Fruit fly (Drosophila melanogaster): ENCODE data around the gene CG42259.

Gene CG42259

DNA sequence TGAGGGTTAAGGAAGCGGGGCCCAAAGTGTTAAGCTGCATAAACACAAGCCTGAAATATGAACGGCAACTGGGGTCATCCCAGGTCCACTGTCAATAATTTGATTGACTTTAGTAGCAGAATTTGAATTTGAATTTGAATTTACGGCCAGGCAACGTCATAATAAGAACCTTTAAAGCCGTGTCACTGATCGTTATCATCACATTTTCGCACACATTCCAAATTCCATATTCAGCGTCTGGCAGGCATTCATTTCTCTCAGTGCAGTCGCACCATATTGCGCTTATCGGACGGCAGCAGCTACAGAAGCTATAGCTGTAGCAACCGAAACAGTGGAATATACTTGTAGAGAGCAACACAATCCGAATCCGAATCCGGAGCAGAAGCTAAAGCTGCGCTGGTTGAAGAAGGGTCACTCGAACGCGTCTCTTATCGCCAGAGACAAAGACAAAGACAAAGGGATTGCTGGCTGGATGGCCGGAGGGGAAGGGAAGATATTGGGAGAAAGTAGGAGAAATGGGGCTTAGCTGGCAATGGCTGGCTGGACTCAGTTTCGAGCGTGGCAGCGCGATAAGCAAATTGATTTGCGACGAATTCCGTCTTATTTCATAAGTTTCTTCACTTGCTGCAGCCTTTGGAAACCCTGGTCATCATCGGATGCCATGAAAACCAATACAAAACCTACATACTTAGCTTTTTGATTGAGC is 6.8 kb downstream of the CG42259 start:
- TF ChIP-seq Ets98B (GFP tag; IDR thresholded peaks at IDR 0.05): peak; percentile 49
- peak; percentile 62 for TF ChIP-seq CG17806 (tag; optimal IDR thresholded peaks at IDR 0.05)
- TF ChIP-seq CG34367 (tag; optimal IDR thresholded peaks at IDR 0.05): peak; percentile 65
- peak; percentile 62 for TF ChIP-seq CG14655 (GFP tag; optimal IDR thresholded peaks at IDR 0.05)
- TF ChIP-seq CG8301 (tag; optimal IDR thresholded peaks at IDR 0.05): peak; percentile 57
- TF ChIP-seq Pif1A (GFP tag; optimal IDR thresholded peaks at IDR 0.05): peak; percentile 52
- TF ChIP-seq Snoo (tag; optimal IDR thresholded peaks at IDR 0.05): peak; percentile 63
- TF ChIP-seq CG9948 (tag; optimal IDR thresholded peaks at IDR 0.05): peak; percentile 51
- no peak for TF ChIP-seq CG12605 (GFP tag; IDR thresholded peaks at IDR 0.05)
- peak; percentile 67 for TF ChIP-seq CG32121 (GFP tag; IDR thresholded peaks at IDR 0.05)
- peak; percentile 77 for TF ChIP-seq CG4496 (GFP tag; IDR thresholded peaks at IDR 0.05)
- TF ChIP-seq Pif1B (GFP tag; optimal IDR thresholded peaks at IDR 0.05): peak; percentile 47
- TF ChIP-seq gl (tag; optimal IDR thresholded peaks at IDR 0.05): peak; percentile 7
- peak; percentile 38; the same call in 1 of the 2 replicates for TF ChIP-seq rn (GFP tag; IDR thresholded peaks at IDR 0.05)
- TF ChIP-seq D1 (tag; optimal IDR thresholded peaks at IDR 0.05): no peak
- TF ChIP-seq CG15710 (tag; optimal IDR thresholded peaks at IDR 0.05): peak; percentile 68
- peak; percentile 56 for TF ChIP-seq EcR (GFP tag; optimal IDR thresholded peaks at IDR 0.05)
- no peak for TF ChIP-seq CG10348 (GFP tag; IDR thresholded peaks at IDR 0.05)
- peak; percentile 71; the same call in 2 of the 3 replicates for TF ChIP-seq fd96Ca (GFP tag; IDR thresholded peaks at IDR 0.05)
- peak; percentile 23 for TF ChIP-seq CG13204 (GFP tag; optimal IDR thresholded peaks at IDR 0.05)
- peak; percentile 71 for TF ChIP-seq CG8159 (tag; optimal IDR thresholded peaks at IDR 0.05)

DNA sequence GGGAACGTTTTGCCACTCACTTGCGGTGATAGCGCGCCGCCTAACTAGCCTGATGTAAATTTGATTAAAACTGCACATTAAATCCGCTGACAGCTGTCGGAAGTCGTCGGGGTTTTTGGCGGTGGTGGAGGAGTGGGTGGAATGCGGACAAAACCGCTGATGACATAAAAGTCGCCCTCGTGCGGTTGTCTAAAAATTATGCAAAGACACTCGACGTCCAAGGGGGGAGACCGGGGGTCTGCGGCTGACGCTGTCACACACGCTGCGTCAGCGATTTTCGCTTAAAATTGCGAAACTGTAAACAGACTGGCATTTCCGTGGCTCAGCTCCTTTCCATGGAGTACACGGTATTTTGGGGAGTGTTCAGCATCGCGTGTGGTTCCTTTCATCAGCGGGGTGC is 10.3 kb downstream of the CG42259 start:
- TF ChIP-seq Pif1A (GFP tag; optimal IDR thresholded peaks at IDR 0.05): no peak
- no peak for TF ChIP-seq CG34367 (tag; optimal IDR thresholded peaks at IDR 0.05)
- TF ChIP-seq CG4496 (GFP tag; IDR thresholded peaks at IDR 0.05): peak; percentile 55; the same call in 1 of the 3 replicates

DNA sequence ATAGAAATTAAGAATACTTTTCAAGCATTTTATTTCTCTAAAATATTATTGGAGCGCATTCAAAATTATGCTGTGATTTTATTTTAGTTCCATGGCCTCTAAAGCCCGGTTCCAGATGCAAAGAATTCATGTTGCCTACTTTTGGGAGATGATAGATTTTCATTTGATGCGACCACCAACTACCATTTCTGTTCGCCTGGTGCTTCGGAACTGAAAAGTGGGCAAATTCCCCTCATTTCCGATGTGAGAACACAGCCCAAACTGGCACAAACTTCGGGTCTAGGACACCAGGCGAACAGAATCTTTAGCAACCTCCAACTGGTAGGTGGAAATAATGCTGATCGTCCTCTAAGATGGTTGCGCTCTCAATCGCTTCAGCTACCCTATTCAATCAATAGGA is 17.1 kb downstream of the CG42259 start:
- TF ChIP-seq gl (tag; optimal IDR thresholded peaks at IDR 0.05) (no peak), CG4496 (GFP tag; IDR thresholded peaks at IDR 0.05) (no peak), CG9948 (tag; optimal IDR thresholded peaks at IDR 0.05) (no peak), CG8301 (tag; optimal IDR thresholded peaks at IDR 0.05) (no peak), Ets98B (GFP tag; IDR thresholded peaks at IDR 0.05) (no peak), Snoo (tag; optimal IDR thresholded peaks at IDR 0.05) (no peak), CG13204 (GFP tag; optimal IDR thresholded peaks at IDR 0.05) (no peak)

DNA sequence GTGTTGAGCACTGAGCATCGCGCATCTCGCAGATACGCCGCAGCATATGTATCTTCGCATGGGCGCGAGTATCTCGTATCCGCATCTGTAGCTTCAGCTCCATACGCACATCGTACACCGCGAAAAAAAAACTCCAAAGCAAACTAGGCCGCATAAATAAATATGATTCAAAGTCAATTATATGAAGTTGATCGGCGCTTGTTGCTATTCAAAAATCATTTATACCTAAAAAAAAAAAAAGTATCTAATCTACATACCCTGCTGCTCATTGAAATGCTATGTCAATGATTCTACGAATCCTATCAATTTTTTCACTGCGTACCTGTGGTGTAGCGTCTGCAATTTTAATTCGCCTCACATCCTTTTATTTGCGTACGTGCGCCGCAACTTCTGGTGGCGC is 34.7 kb downstream of the CG42259 start:
- TF ChIP-seq CG9948 (tag; optimal IDR thresholded peaks at IDR 0.05): peak; percentile 41
- peak; percentile 70 for TF ChIP-seq CG14655 (GFP tag; optimal IDR thresholded peaks at IDR 0.05)
- TF ChIP-seq fd96Ca (GFP tag; IDR thresholded peaks at IDR 0.05): no peak
- TF ChIP-seq CG8301 (tag; optimal IDR thresholded peaks at IDR 0.05): peak; percentile 45
- peak; percentile 37 for TF ChIP-seq CG17806 (tag; optimal IDR thresholded peaks at IDR 0.05)
- TF ChIP-seq CG8159 (tag; optimal IDR thresholded peaks at IDR 0.05): peak; percentile 27
- 0 out of 2 replicates have a peak, but pooled peaks have one; percentile 41 for TF ChIP-seq CG32121 (GFP tag; IDR thresholded peaks at IDR 0.05)
- TF ChIP-seq Pif1A (GFP tag; optimal IDR thresholded peaks at IDR 0.05): peak; percentile 43
- TF ChIP-seq CG4496 (GFP tag; IDR thresholded peaks at IDR 0.05): 0 out of 3 replicates have a peak, but pooled peaks have one; percentile 47
- no peak for TF ChIP-seq Ets98B (GFP tag; IDR thresholded peaks at IDR 0.05)
- TF ChIP-seq rn (GFP tag; IDR thresholded peaks at IDR 0.05): no peak
- TF ChIP-seq EcR (GFP tag; optimal IDR thresholded peaks at IDR 0.05): no peak
- TF ChIP-seq gl (tag; optimal IDR thresholded peaks at IDR 0.05): no peak
- TF ChIP-seq CG10348 (GFP tag; IDR thresholded peaks at IDR 0.05): no peak
- no peak for TF ChIP-seq Snoo (tag; optimal IDR thresholded peaks at IDR 0.05)
- TF ChIP-seq CG15710 (tag; optimal IDR thresholded peaks at IDR 0.05): peak; percentile 44
- TF ChIP-seq Pif1B (GFP tag; optimal IDR thresholded peaks at IDR 0.05): peak; percentile 49
- TF ChIP-seq CG13204 (GFP tag; optimal IDR thresholded peaks at IDR 0.05): no peak
- no peak for TF ChIP-seq D1 (tag; optimal IDR thresholded peaks at IDR 0.05)
- peak; percentile 7 for TF ChIP-seq CG34367 (tag; optimal IDR thresholded peaks at IDR 0.05)
- TF ChIP-seq CG12605 (GFP tag; IDR thresholded peaks at IDR 0.05): no peak

DNA sequence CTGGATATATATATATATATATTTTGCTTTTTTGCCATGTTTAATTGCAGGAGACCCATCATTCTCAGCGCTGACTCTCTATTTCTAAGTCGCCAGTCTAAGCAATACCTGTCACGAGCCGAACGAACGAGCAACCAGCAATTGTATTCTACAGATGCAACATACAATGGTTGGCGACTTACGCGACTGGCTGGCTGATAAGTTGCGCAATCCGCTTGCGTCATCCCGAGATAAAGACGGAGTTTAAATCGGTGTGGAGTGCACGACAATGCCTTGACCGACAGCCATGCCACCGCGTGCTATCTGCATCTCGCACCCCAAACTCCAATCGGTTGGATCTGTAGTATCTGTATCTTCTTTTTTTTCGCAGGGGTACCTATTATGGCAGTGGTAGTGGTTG is 36.4 kb downstream of the CG42259 start:
- TF ChIP-seq CG14655 (GFP tag; optimal IDR thresholded peaks at IDR 0.05) (no peak), CG10348 (GFP tag; IDR thresholded peaks at IDR 0.05) (no peak), Pif1A (GFP tag; optimal IDR thresholded peaks at IDR 0.05) (no peak), CG34367 (tag; optimal IDR thresholded peaks at IDR 0.05) (no peak), Pif1B (GFP tag; optimal IDR thresholded peaks at IDR 0.05) (no peak), CG32121 (GFP tag; IDR thresholded peaks at IDR 0.05) (no peak)

DNA sequence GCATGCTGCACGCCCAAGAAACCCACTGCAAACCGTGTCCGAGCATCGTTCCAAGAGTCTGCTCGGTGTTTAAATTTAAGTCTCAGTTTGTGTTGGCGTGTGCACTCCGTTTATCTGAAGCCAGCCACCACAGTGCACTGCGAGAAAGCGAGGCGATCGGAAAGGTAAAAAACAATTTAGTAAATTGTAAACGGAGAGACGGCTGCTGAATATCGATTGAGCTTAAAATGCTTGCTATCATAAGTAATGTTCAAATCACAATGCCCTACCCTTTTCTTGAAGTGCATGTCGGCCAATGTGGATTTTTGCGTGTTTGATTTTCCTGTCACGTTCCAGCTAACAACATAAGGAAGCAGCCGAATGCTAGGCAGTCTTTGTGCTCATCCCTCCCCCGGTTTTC is 37.1 kb downstream of the CG42259 start:
- no peak for TF ChIP-seq D1 (tag; optimal IDR thresholded peaks at IDR 0.05)
- peak; percentile 72 for TF ChIP-seq Pif1B (GFP tag; optimal IDR thresholded peaks at IDR 0.05)
- TF ChIP-seq EcR (GFP tag; optimal IDR thresholded peaks at IDR 0.05): no peak
- peak; percentile 90 for TF ChIP-seq Ets98B (GFP tag; IDR thresholded peaks at IDR 0.05)
- TF ChIP-seq CG34367 (tag; optimal IDR thresholded peaks at IDR 0.05): peak; percentile 46
- peak; percentile 60; the same call in 1 of the 2 replicates for TF ChIP-seq rn (GFP tag; IDR thresholded peaks at IDR 0.05)
- peak; percentile 83 for TF ChIP-seq CG32121 (GFP tag; IDR thresholded peaks at IDR 0.05)
- peak; percentile 50 for TF ChIP-seq CG15710 (tag; optimal IDR thresholded peaks at IDR 0.05)
- TF ChIP-seq CG17806 (tag; optimal IDR thresholded peaks at IDR 0.05): peak; percentile 64
- TF ChIP-seq CG14655 (GFP tag; optimal IDR thresholded peaks at IDR 0.05): peak; percentile 86
- TF ChIP-seq Pif1A (GFP tag; optimal IDR thresholded peaks at IDR 0.05): peak; percentile 79
- no peak for TF ChIP-seq CG10348 (GFP tag; IDR thresholded peaks at IDR 0.05)
- TF ChIP-seq CG9948 (tag; optimal IDR thresholded peaks at IDR 0.05): peak; percentile 51
- peak; percentile 74 for TF ChIP-seq CG12605 (GFP tag; IDR thresholded peaks at IDR 0.05)
- peak; percentile 94 for TF ChIP-seq fd96Ca (GFP tag; IDR thresholded peaks at IDR 0.05)
- peak; percentile 84 for TF ChIP-seq CG8301 (tag; optimal IDR thresholded peaks at IDR 0.05)
- TF ChIP-seq gl (tag; optimal IDR thresholded peaks at IDR 0.05): peak; percentile 27
- peak; percentile 32 for TF ChIP-seq Snoo (tag; optimal IDR thresholded peaks at IDR 0.05)
- peak; percentile 52 for TF ChIP-seq CG8159 (tag; optimal IDR thresholded peaks at IDR 0.05)
- TF ChIP-seq CG4496 (GFP tag; IDR thresholded peaks at IDR 0.05): peak; percentile 93
- no peak for TF ChIP-seq CG13204 (GFP tag; optimal IDR thresholded peaks at IDR 0.05)

Measured in whole organism, pupa.